Fruit fly (Drosophila melanogaster): ENCODE results near the gene Gss1.

Gss1 gene

dm6 chrX:17907184-17908006 is 18.0 kb downstream of the Gss1 start, which contains the start of the genes CG7772 and Vps4:
CG7772 (minus strand) TSS chrX:17907261.
Vps4 (plus strand) TSS chrX:17907692.
- no peak for TF ChIP-seq noc (tag; optimal IDR thresholded peaks at IDR 0.05)

dm6 chrX:17910606-17910940 is 21.2 kb downstream of the Gss1 start:
- TF ChIP-seq noc (tag; optimal IDR thresholded peaks at IDR 0.05), result no peak

dm6 chrX:17910941-17911703 is 21.8 kb downstream of the Gss1 start, which contains the start of gene CG6847:
CG6847 (plus strand) TSS chrX:17911462.
- no peak for TF ChIP-seq noc (tag; optimal IDR thresholded peaks at IDR 0.05)

dm6 chrX:17912514-17912913 is 23.2 kb downstream of the Gss1 start:
- no peak for TF ChIP-seq noc (tag; optimal IDR thresholded peaks at IDR 0.05)

- TF ChIP-seq noc (tag; optimal IDR thresholded peaks at IDR 0.05), result no peak
These were observed 25.2 kb downstream of the Gss1 start for dm6 chrX:17914508-17914907.

dm6 chrX:17915929-17916328 is 26.6 kb downstream of the Gss1 start:
- no peak for TF ChIP-seq noc (tag; optimal IDR thresholded peaks at IDR 0.05)

dm6 chrX:17917564-17918233 is 28.4 kb downstream of the Gss1 start:
- TF ChIP-seq noc (tag; optimal IDR thresholded peaks at IDR 0.05), result no peak

dm6 chrX:17924034-17924433 is 34.7 kb downstream of the Gss1 start:
- no peak for TF ChIP-seq noc (tag; optimal IDR thresholded peaks at IDR 0.05)

dm6 chrX:17940677-17941076 is 51.3 kb downstream of the Gss1 start:
- TF ChIP-seq noc (tag; optimal IDR thresholded peaks at IDR 0.05), result no peak

Data from whole organism, larva.